Worm (Caenorhabditis elegans) whole organism, L3 larva: ENCODE data around the gene chil-9.

Experiments used
- R02D3.7 ChIP-seq: fragments of 150-350 bp; optimal IDR thresholded peaks from 2 replicates; lab custom pipeline; 2014; ENCODE audit warnings: missing biosample characterization, missing genetic modification characterization
- ZK546.5 ChIP-seq: sonication (generic microtip); optimal IDR thresholded peaks from 2 replicates; lab custom pipeline; 2017; ENCODE audit warnings: missing biosample characterization, missing genetic modification characterization
- aly-2 ChIP-seq: fragments of 150-350 bp; optimal IDR thresholded peaks from 2 replicates; lab custom pipeline; 2014; ENCODE audit warnings: missing biosample characterization, missing genetic modification characterization
- ama-1 ChIP-seq: fragments of 150-350 bp; optimal IDR thresholded peaks from 2 replicates; lab custom pipeline; 2018
- ceh-16 ChIP-seq: sonication (generic microtip); optimal IDR thresholded peaks from 2 replicates; lab custom pipeline; 2017; ENCODE audit warnings: missing biosample characterization, missing genetic modification characterization
- ceh-28 ChIP-seq: fragments of 150-350 bp; optimal IDR thresholded peaks from 2 replicates; lab custom pipeline; 2014; ENCODE audit warnings: missing biosample characterization, missing genetic modification reagents, missing genetic modification characterization
- ceh-9 ChIP-seq: sonication (generic microtip); optimal IDR thresholded peaks from 2 replicates; lab custom pipeline; 2018; ENCODE audit warnings: missing biosample characterization, missing genetic modification characterization
- daf-12 ChIP-seq: fragments of 150-350 bp; optimal IDR thresholded peaks from 2 replicates; lab custom pipeline; 2014; ENCODE audit warnings: missing biosample characterization, missing genetic modification reagents, missing genetic modification characterization
- egl-27 ChIP-seq: sonication (generic microtip); optimal IDR thresholded peaks from 4 replicates; lab custom pipeline; 2017; ENCODE audit warnings: missing biosample characterization, missing genetic modification reagents, missing genetic modification characterization
- elt-1 ChIP-seq: fragments of 150-350 bp; optimal IDR thresholded peaks from 2 replicates; lab custom pipeline; 2014; ENCODE audit warnings: missing biosample characterization, missing genetic modification characterization
- elt-2 ChIP-seq: sonication (generic microtip); optimal IDR thresholded peaks from 2 replicates; lab custom pipeline; 2016; ENCODE audit warnings: missing genetic modification reagents, mild to moderate bottlenecking, missing genetic modification characterization, missing compliant biosample characterization
- elt-3 ChIP-seq, 3 experiments: fragments of 150-350 bp in 1 of 3; sonication (generic microtip) in 2 of 3; optimal IDR thresholded peaks; 2 replicates in 2 of 3; 4 replicates in 1 of 3; lab custom pipeline; 2014 to 2017; ENCODE audit warnings: missing biosample characterization in 3 of 3, missing genetic modification characterization in 3 of 3
- eor-1 ChIP-seq, 2 experiments: fragments of 150-350 bp; optimal IDR thresholded peaks; 2 replicates each; lab custom pipeline; 2014 to 2018; ENCODE audit warnings: missing biosample characterization in 2 of 2, missing genetic modification characterization in 2 of 2
- fkh-10 ChIP-seq: sonication (generic microtip); optimal IDR thresholded peaks from 2 replicates; lab custom pipeline; 2017; ENCODE audit warnings: missing biosample characterization, missing genetic modification reagents, missing genetic modification characterization
- fos-1 ChIP-seq: fragments of 150-350 bp; optimal IDR thresholded peaks from 2 replicates; lab custom pipeline; 2014; ENCODE audit warnings: missing biosample characterization, missing genetic modification characterization
- hmg-11 ChIP-seq: sonication (generic microtip); optimal IDR thresholded peaks from 2 replicates; lab custom pipeline; 2016; ENCODE audit warnings: missing genetic modification characterization, missing compliant biosample characterization
- jun-1 ChIP-seq: fragments of 150-350 bp; optimal IDR thresholded peaks from 2 replicates; lab custom pipeline; 2014; ENCODE audit warnings: missing biosample characterization, missing genetic modification reagents, missing genetic modification characterization
- lin-15B ChIP-seq: fragments of 150-350 bp; optimal IDR thresholded peaks from 2 replicates; lab custom pipeline; 2014; ENCODE audit warnings: missing biosample characterization, missing genetic modification characterization
- lin-39 ChIP-seq: fragments of 150-350 bp; optimal IDR thresholded peaks from 2 replicates; lab custom pipeline; 2018; ENCODE audit warnings: missing biosample characterization, missing genetic modification reagents, missing genetic modification characterization
- lsy-12 ChIP-seq: sonication (generic microtip); optimal IDR thresholded peaks from 2 replicates; lab custom pipeline; 2016; ENCODE audit warnings: mild to moderate bottlenecking, missing genetic modification characterization, missing compliant biosample characterization
- mdl-1 ChIP-seq: fragments of 150-350 bp; optimal IDR thresholded peaks from 2 replicates; lab custom pipeline; 2014; ENCODE audit warnings: missing biosample characterization, missing genetic modification characterization
- mml-1 ChIP-seq: fragments of 150-350 bp; sonication (generic microtip); optimal IDR thresholded peaks from 3 replicates; lab custom pipeline; 2014; ENCODE audit warnings: missing biosample characterization, missing genetic modification characterization
- nfya-1 ChIP-seq: sonication (generic microtip); optimal IDR thresholded peaks from 2 replicates; lab custom pipeline; 2017; ENCODE audit warnings: missing genetic modification characterization, mild to moderate bottlenecking, missing compliant biosample characterization, antibody characterized with exemption, moderate library complexity; ENCODE audit not compliant: insufficient read depth
- nhr-11 ChIP-seq: fragments of 150-350 bp; optimal IDR thresholded peaks from 2 replicates; lab custom pipeline; 2014; ENCODE audit warnings: missing biosample characterization, missing genetic modification characterization
- nhr-237 ChIP-seq: fragments of 150-350 bp; optimal IDR thresholded peaks from 2 replicates; lab custom pipeline; 2014; ENCODE audit warnings: missing biosample characterization, missing genetic modification characterization
- nhr-43 ChIP-seq: sonication (generic microtip); optimal IDR thresholded peaks from 2 replicates; lab custom pipeline; 2016; ENCODE audit warnings: mild to moderate bottlenecking, missing genetic modification characterization, missing compliant biosample characterization; ENCODE audit not compliant: poor library complexity, severe bottlenecking
- nhr-67 ChIP-seq: fragments of 150-350 bp; optimal IDR thresholded peaks from 2 replicates; lab custom pipeline; 2014; ENCODE audit warnings: missing biosample characterization, missing genetic modification characterization
- nhr-77 ChIP-seq: fragments of 150-350 bp; optimal IDR thresholded peaks from 2 replicates; lab custom pipeline; 2014; ENCODE audit warnings: missing biosample characterization, missing genetic modification characterization
- pha-4 ChIP-seq: fragments of 150-350 bp; optimal IDR thresholded peaks from 2 replicates; lab custom pipeline; 2014; ENCODE audit warnings: missing biosample characterization, missing genetic modification reagents, missing genetic modification characterization
- pqm-1 ChIP-seq: fragments of 150-350 bp; optimal IDR thresholded peaks from 2 replicates; lab custom pipeline; 2017; ENCODE audit warnings: missing biosample characterization, missing genetic modification characterization, inconsistent platforms
- sea-2 ChIP-seq: fragments of 150-350 bp; sonication (generic microtip); optimal IDR thresholded peaks from 4 replicates; lab custom pipeline; 2014; ENCODE audit warnings: missing biosample characterization, missing genetic modification reagents, missing genetic modification characterization
- skn-1 ChIP-seq: fragments of 150-350 bp; optimal IDR thresholded peaks from 2 replicates; lab custom pipeline; 2014; ENCODE audit warnings: missing biosample characterization, missing genetic modification characterization
- unc-39 ChIP-seq: sonication (generic microtip); optimal IDR thresholded peaks from 4 replicates; lab custom pipeline; 2017; ENCODE audit warnings: missing biosample characterization, missing genetic modification characterization
- unc-62 ChIP-seq: fragments of 150-350 bp; sonication (generic microtip); optimal IDR thresholded peaks from 4 replicates; lab custom pipeline; 2014; ENCODE audit warnings: missing biosample characterization, missing genetic modification reagents, missing genetic modification characterization
- ztf-4 ChIP-seq: fragments of 150-350 bp; optimal IDR thresholded peaks from 2 replicates; lab custom pipeline; 2014; ENCODE audit warnings: missing biosample characterization, missing genetic modification characterization

chil-9 gene

DNA sequence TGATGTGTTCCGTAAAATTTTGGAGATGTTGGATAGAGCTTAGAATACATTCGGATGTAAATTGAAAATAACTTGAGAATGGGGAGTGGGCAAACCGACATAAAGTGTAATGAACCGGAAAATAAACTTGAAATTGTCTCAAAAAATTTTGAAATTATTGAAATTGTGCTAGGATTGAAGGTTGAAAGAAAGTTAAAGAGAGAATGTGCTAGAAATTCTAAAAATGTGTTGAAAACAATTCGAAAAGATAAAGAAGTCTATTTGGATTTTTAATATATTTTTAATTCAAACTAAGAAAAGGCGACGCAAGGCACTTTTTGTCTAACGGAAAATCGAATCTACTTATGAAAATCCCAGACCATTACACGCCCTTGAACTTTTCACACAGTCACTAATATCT lies 11.3 kb downstream of the chil-9 start, which contains the start of gene ZK938.3:
ZK938.3 (minus strand) TSS at position 101 of the 400 bp plus-strand sequence.
- TF ChIP-seq jun-1 (tag; lab: Kevin White, UChicago) (no peak), mml-1 (no peak), lin-15B (no peak), fkh-10 (GFP tag; lab: Kevin White, UChicago) (no peak), nhr-77 (tag; lab: Kevin White, UChicago) (no peak), pqm-1 (tag; lab: Kevin White, UChicago) (no peak), eor-1 (tag; optimal IDR thresholded peaks at IDR 0.05; lab: Kevin White, UChicago) (no peak), ceh-16 (tag; lab: Kevin White, UChicago) (no peak), aly-2 (no peak), egl-27 (tag; lab: Kevin White, UChicago) (no peak), fos-1 (tag; lab: Kevin White, UChicago) (no peak), ceh-28 (tag; lab: Kevin White, UChicago) (no peak), unc-39 (tag; lab: Kevin White, UChicago) (no peak), elt-2 (tag; lab: Kevin White, UChicago) (no peak), ama-1 (lab: Kevin White, UChicago) (no peak), nhr-11 (tag; lab: Kevin White, UChicago) (no peak), daf-12 (tag; lab: Kevin White, UChicago) (no peak), lsy-12 (tag; lab: Kevin White, UChicago) (no peak), ZK546.5 (tag; lab: Kevin White, UChicago) (no peak)

DNA sequence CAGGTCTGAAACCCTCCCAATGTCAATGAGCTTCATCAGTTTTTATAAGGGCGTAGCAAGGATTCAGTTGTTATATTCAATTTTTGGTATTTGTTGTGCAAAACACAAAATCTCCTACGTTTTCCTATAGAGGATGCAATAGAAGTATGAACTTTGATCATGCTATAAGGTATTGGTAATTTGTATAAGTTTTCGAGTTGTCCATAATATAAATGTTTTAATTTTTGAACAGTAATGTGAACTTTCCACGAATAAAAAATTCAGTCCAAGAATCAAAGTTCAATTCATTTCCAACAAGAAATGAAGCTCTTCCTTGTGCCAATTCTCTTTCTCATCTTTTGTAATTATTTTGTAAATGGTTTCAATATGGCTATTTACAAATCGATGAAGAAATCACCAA lies 14.1 kb downstream of the chil-9 start, which contains the start of gene ZK938.12:
ZK938.12 (plus strand) TSS at position 301 of the 400 bp plus-strand sequence.
- TF ChIP-seq ceh-16 (tag; lab: Kevin White, UChicago) (no peak), unc-39 (tag; lab: Kevin White, UChicago) (no peak), ama-1 (lab: Kevin White, UChicago) (no peak), pqm-1 (tag; lab: Kevin White, UChicago) (no peak), hmg-11 (no peak), nhr-67 (no peak), unc-62 (GFP tag; lab: Kevin White, UChicago) (no peak), nfya-1 (tag; lab: Kevin White, UChicago) (no peak), R02D3.7 (tag; lab: Kevin White, UChicago) (no peak), lin-15B (no peak), egl-27 (tag; lab: Kevin White, UChicago) (no peak), aly-2 (no peak), mdl-1 (tag; lab: Kevin White, UChicago) (no peak), ceh-28 (tag; lab: Kevin White, UChicago) (no peak)

DNA sequence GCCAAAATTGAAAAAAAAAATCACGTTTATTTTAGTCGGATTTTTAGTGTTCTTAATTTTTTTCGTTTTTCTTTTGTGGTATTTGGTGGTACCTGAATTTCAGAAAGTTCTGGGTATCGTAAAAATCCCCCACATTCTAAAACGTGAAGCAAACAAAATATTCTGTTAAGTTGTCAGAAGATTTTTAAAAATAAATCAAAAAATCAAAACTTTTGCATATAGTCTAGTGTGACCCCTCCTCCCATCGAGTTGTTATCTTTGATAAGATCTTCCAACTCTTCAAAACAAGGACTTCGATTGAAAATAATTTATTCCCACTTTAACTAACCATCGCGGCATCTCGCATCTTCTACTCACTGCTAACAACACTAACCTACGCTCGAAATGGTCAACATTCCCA lies 16.0 kb downstream of the chil-9 start, which contains the start of gene ZK938.1:
ZK938.1 (plus strand) TSS at position 301 of the 400 bp plus-strand sequence.
- TF ChIP-seq nhr-237 (tag; lab: Kevin White, UChicago) (no peak), skn-1 (tag; lab: Kevin White, UChicago) (no peak), nhr-43 (tag; lab: Kevin White, UChicago) (no peak), ceh-16 (tag; lab: Kevin White, UChicago) (no peak), elt-3 (tag; optimal IDR thresholded peaks at IDR 0.05; lab: Kevin White, UChicago) (no peak), hmg-11 (no peak), sea-2 (GFP tag; lab: Kevin White, UChicago) (no peak), lin-39 (tag; lab: Kevin White, UChicago) (no peak), nfya-1 (tag; lab: Kevin White, UChicago) (no peak), elt-1 (tag; lab: Kevin White, UChicago) (no peak)

DNA sequence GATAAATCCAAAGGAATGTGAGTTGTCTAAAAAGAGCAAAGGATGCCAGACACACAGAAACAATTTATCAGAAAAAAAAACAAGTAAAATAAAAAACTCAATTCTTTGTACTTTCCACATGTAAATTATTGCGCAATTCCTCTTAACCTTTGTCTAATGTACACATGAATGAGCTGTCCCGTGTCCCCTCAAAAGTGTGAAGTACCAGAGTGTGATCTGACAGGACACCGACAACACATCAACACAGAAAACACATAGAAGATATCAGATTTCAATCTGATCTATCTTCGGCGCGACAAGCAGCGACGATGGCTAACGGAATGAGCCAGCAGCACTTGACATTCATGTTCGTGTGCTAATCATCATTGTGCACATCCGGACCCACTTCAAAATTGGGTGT lies 16.6 kb downstream of the chil-9 start:
- TF ChIP-seq lin-39 (tag; lab: Kevin White, UChicago) (no peak), egl-27 (tag; lab: Kevin White, UChicago) (no peak), pha-4 (tag; lab: Kevin White, UChicago) (no peak)

DNA sequence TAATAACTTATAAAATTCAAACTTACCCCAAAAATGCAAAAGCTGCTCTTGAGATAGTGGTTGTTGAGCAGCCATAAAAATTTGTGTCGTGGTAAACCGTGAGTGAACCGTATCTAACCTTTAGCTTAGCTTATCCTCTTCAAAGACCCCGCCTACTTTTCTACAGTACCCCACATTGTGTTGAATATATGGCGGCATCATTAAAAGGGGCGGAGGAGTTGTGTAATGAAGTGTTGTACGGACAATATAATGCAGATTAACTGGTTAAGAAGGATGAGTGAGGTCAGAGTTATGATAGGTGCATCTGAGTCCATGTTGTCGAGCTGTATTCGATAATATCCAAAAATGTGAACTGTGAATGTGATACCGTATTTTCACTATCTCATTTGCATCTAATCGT lies 17.3 kb downstream of the chil-9 start, which contains the start of gene eyg-1:
eyg-1 (minus strand) TSS at position 101 of the 400 bp plus-strand sequence.
- TF ChIP-seq ceh-9 (tag; lab: Kevin White, UChicago) (no peak), nfya-1 (tag; lab: Kevin White, UChicago) (no peak), mml-1 (no peak), ztf-4 (tag; lab: Kevin White, UChicago) (no peak)
